Fruit fly (Drosophila melanogaster) whole organism, embryonic: ENCODE data around the gene Ids.

ENCODE experiments used
- Abd-B ChIP-seq: fragments of 200-800 bp; sonication (Bioruptor generic); optimal IDR thresholded peaks from 2 replicates; lab custom pipeline; 2018; ENCODE audit warnings: missing biosample characterization, mild to moderate bottlenecking, missing genetic modification characterization, moderate library complexity
- Awh ChIP-seq: fragments of 200-800 bp; sonication (Bioruptor generic); IDR thresholded peaks from 2 replicates; pipeline ENCODE4, ENCODE4 v1.3.6; 2022; ENCODE audit warnings: missing biosample characterization, missing genetic modification characterization
- Blimp-1 ChIP-seq: fragments of 200-800 bp; sonication (Bioruptor generic); optimal IDR thresholded peaks from 3 replicates; lab custom pipeline; 2018; ENCODE audit warnings: missing biosample characterization, missing genetic modification characterization, mild to moderate bottlenecking, moderate library complexity, missing genetic modification reagents
- CG10267 ChIP-seq: fragments of 200-800 bp; sonication (Bioruptor generic); optimal IDR thresholded peaks from 2 replicates; lab custom pipeline; 2018; ENCODE audit warnings: missing biosample characterization, mild to moderate bottlenecking, missing genetic modification characterization, moderate library complexity
- CG10274 ChIP-seq: fragments of 200-800 bp; sonication (Bioruptor generic); optimal IDR thresholded peaks from 3 replicates; lab custom pipeline; 2017; ENCODE audit warnings: missing biosample characterization, mild to moderate bottlenecking, missing genetic modification characterization
- CG11093 ChIP-seq: fragments of 200-800 bp; sonication (Bioruptor generic); IDR thresholded peaks from 3 replicates; pipeline ENCODE4 v1.3.6; 2022; ENCODE audit warnings: missing biosample characterization, missing genetic modification characterization
- CG1233 ChIP-seq: fragments of 200-800 bp; sonication (Bioruptor generic); optimal IDR thresholded peaks from 4 replicates; lab custom pipeline; 2018; ENCODE audit warnings: missing biosample characterization, mild to moderate bottlenecking, missing genetic modification characterization
- CG13624 ChIP-seq: fragments of 200-800 bp; sonication (Bioruptor generic); optimal IDR thresholded peaks from 2 replicates; lab custom pipeline; 2016; ENCODE audit warnings: missing biosample characterization, missing genetic modification characterization
- CG14441 ChIP-seq: fragments of 200-800 bp; sonication (Bioruptor generic); IDR thresholded peaks from 2 replicates; pipeline ENCODE4 v1.3.6; 2022; ENCODE audit warnings: missing biosample characterization, missing genetic modification characterization
- CG14965 ChIP-seq: fragments of 200-800 bp; sonication (Bioruptor generic); optimal IDR thresholded peaks from 2 replicates; lab custom pipeline; 2016; ENCODE audit warnings: missing biosample characterization, missing genetic modification characterization, borderline replicate concordance
- CG1602 ChIP-seq: fragments of 200-800 bp; sonication (Bioruptor generic); optimal IDR thresholded peaks from 3 replicates; lab custom pipeline; 2016; ENCODE audit warnings: missing biosample characterization, missing genetic modification characterization
- CG17385 ChIP-seq: fragments of 200-800 bp; sonication (Bioruptor generic); optimal IDR thresholded peaks from 3 replicates; lab custom pipeline; 2018; ENCODE audit warnings: missing biosample characterization, mild to moderate bottlenecking, missing genetic modification characterization
- CG18619 ChIP-seq: fragments of 200-800 bp; sonication (Bioruptor generic); optimal IDR thresholded peaks from 3 replicates; lab custom pipeline; 2017; ENCODE audit warnings: missing biosample characterization, mild to moderate bottlenecking, missing genetic modification characterization
- CG2129 ChIP-seq: fragments of 200-800 bp; sonication (Bioruptor generic); IDR thresholded peaks from 2 replicates; pipeline ENCODE4 v1.3.6; 2022; ENCODE audit warnings: missing biosample characterization, missing genetic modification characterization; ENCODE audit not compliant: partially characterized antibody
- CG2202 ChIP-seq: fragments of 200-800 bp; sonication (Bioruptor generic); optimal IDR thresholded peaks from 2 replicates; lab custom pipeline; 2018; ENCODE audit warnings: missing biosample characterization, mild to moderate bottlenecking, missing genetic modification characterization
- CG31224 ChIP-seq: fragments of 200-800 bp; sonication (Bioruptor generic); IDR thresholded peaks from 2 replicates; pipeline ENCODE4 v1.3.6; 2022; ENCODE audit warnings: missing biosample characterization, missing genetic modification characterization
- CG33557 ChIP-seq: fragments of 200-800 bp; sonication (Bioruptor generic); optimal IDR thresholded peaks from 2 replicates; lab custom pipeline; 2019; ENCODE audit warnings: missing biosample characterization, mild to moderate bottlenecking, missing genetic modification characterization, moderate library complexity
- CG43689 ChIP-seq: fragments of 200-800 bp; sonication (Bioruptor generic); IDR thresholded peaks from 2 replicates; pipeline ENCODE4 v1.3.6; 2022; ENCODE audit warnings: missing biosample characterization, missing genetic modification characterization
- CG4617 ChIP-seq: fragments of 200-800 bp; sonication (Bioruptor generic); optimal IDR thresholded peaks from 3 replicates; lab custom pipeline; 2016; ENCODE audit warnings: missing biosample characterization, missing genetic modification characterization, borderline replicate concordance
- CG6689 ChIP-seq: fragments of 200-800 bp; sonication (Bioruptor generic); IDR thresholded peaks from 2 replicates; pipeline ENCODE4 v1.3.6; 2022; ENCODE audit warnings: missing biosample characterization, missing genetic modification characterization
- CG7271 ChIP-seq: fragments of 200-800 bp; sonication (Bioruptor generic); optimal IDR thresholded peaks from 2 replicates; lab custom pipeline; 2018; ENCODE audit warnings: missing biosample characterization, mild to moderate bottlenecking, missing genetic modification characterization, moderate library complexity
- CG7357 ChIP-seq: fragments of 200-800 bp; sonication (Bioruptor generic); IDR thresholded peaks from 3 replicates; pipeline ENCODE4 v1.3.6; 2022; ENCODE audit warnings: missing biosample characterization, missing genetic modification characterization
- CG7556 ChIP-seq: fragments of 200-800 bp; sonication (Bioruptor generic); optimal IDR thresholded peaks from 2 replicates; lab custom pipeline; 2017; ENCODE audit warnings: missing biosample characterization, mild to moderate bottlenecking, missing genetic modification characterization
- CG8089 ChIP-seq: fragments of 200-800 bp; sonication (Bioruptor generic); optimal IDR thresholded peaks from 3 replicates; lab custom pipeline; 2016; ENCODE audit warnings: missing biosample characterization, missing genetic modification characterization
- CG8478 ChIP-seq: fragments of >200 bp; optimal IDR thresholded peaks from 2 replicates; lab custom pipeline; 2018
- CTCF ChIP-seq: fragments of 200-800 bp; sonication (Bioruptor generic); optimal IDR thresholded peaks from 2 replicates; lab custom pipeline; 2017; ENCODE audit warnings: missing biosample characterization, mild to moderate bottlenecking, missing genetic modification characterization, moderate library complexity
- Fer2 ChIP-seq: fragments of 200-800 bp; sonication (Bioruptor generic); optimal IDR thresholded peaks from 2 replicates; lab custom pipeline; 2018; ENCODE audit warnings: missing biosample characterization, mild to moderate bottlenecking, missing genetic modification characterization, moderate library complexity
- H15 ChIP-seq: fragments of 200-800 bp; sonication (Bioruptor generic); IDR thresholded peaks from 3 replicates; pipeline ENCODE4 v1.3.6; 2022; ENCODE audit warnings: missing biosample characterization, missing genetic modification characterization
- H2.0 ChIP-seq: fragments of 200-800 bp; sonication (Bioruptor generic); IDR thresholded peaks from 2 replicates; pipeline ENCODE4 v1.3.6; 2022; ENCODE audit warnings: missing biosample characterization, missing genetic modification characterization
- HmgZ ChIP-seq: fragments of 200-800 bp; sonication (Bioruptor generic); optimal IDR thresholded peaks from 2 replicates; lab custom pipeline; 2018; ENCODE audit warnings: missing biosample characterization, mild to moderate bottlenecking, missing genetic modification characterization
- Jarid2 ChIP-seq: fragments of 200-800 bp; sonication (Bioruptor generic); optimal IDR thresholded peaks from 3 replicates; lab custom pipeline; 2017; ENCODE audit warnings: mild to moderate bottlenecking, missing biosample characterization, missing genetic modification reagents, missing genetic modification characterization
- Kr ChIP-seq: fragments of 200-800 bp; sonication (Bioruptor generic); optimal IDR thresholded peaks from 2 replicates; lab custom pipeline; 2017; ENCODE audit warnings: missing biosample characterization, mild to moderate bottlenecking, missing genetic modification characterization
- NC2β ChIP-seq: fragments of 200-800 bp; sonication (Bioruptor generic); optimal IDR thresholded peaks from 2 replicates; lab custom pipeline; 2016; ENCODE audit warnings: missing biosample characterization, missing genetic modification characterization
- Nf-YA ChIP-seq: fragments of 200-800 bp; sonication (Bioruptor generic); IDR thresholded peaks from 2 replicates; pipeline ENCODE4 v1.3.6; 2022; ENCODE audit warnings: missing biosample characterization, missing genetic modification characterization
- PHDP ChIP-seq: fragments of 200-800 bp; sonication (Bioruptor generic); optimal IDR thresholded peaks from 3 replicates; lab custom pipeline; 2018; ENCODE audit warnings: missing biosample characterization, mild to moderate bottlenecking, missing genetic modification characterization, moderate library complexity
- Six4 ChIP-seq: fragments of 200-800 bp; sonication (Bioruptor generic); optimal IDR thresholded peaks from 2 replicates; lab custom pipeline; 2016; ENCODE audit warnings: missing biosample characterization, missing genetic modification characterization
- Ssrp ChIP-seq: fragments of 200-800 bp; sonication (Bioruptor generic); optimal IDR thresholded peaks from 2 replicates; lab custom pipeline; 2018; ENCODE audit warnings: missing biosample characterization, mild to moderate bottlenecking, missing genetic modification characterization, moderate library complexity
- ap ChIP-seq: fragments of 200-800 bp; sonication (Bioruptor generic); IDR thresholded peaks from 2 replicates; pipeline ENCODE4 v1.3.6; 2022; ENCODE audit warnings: missing biosample characterization, missing genetic modification characterization
- ato ChIP-seq: fragments of 200-800 bp; sonication (Bioruptor generic); IDR thresholded peaks from 2 replicates; pipeline ENCODE4 v1.3.6; 2022; ENCODE audit warnings: missing biosample characterization, missing genetic modification characterization; ENCODE audit not compliant: partially characterized antibody
- bsh ChIP-seq, 2 experiments: fragments of 200-800 bp; sonication (Bioruptor generic); optimal IDR thresholded peaks; 2 replicates each; lab custom pipeline; 2017 to 2018; ENCODE audit warnings: mild to moderate bottlenecking in 2 of 2, missing biosample characterization in 2 of 2, missing genetic modification characterization in 2 of 2, moderate library complexity in 1 of 2
- crc ChIP-seq: fragments of 200-800 bp; sonication (Bioruptor generic); optimal IDR thresholded peaks from 2 replicates; lab custom pipeline; 2016; ENCODE audit warnings: missing biosample characterization, missing genetic modification characterization
- disco-r ChIP-seq: fragments of 200-800 bp; sonication (Bioruptor generic); optimal IDR thresholded peaks from 2 replicates; lab custom pipeline; 2016; ENCODE audit warnings: missing biosample characterization, missing genetic modification characterization
- dpn ChIP-seq, 2 experiments: fragments of 200-800 bp; sonication (Bioruptor generic); optimal IDR thresholded peaks; 3 replicates each; lab custom pipeline; 2016; ENCODE audit warnings: missing biosample characterization in 2 of 2, missing genetic modification characterization in 2 of 2
- odd ChIP-seq: fragments of 200-800 bp; sonication (Bioruptor generic); optimal IDR thresholded peaks from 2 replicates; lab custom pipeline; 2017; ENCODE audit warnings: missing biosample characterization, mild to moderate bottlenecking, missing genetic modification characterization
- peb ChIP-seq: fragments of 200-800 bp; sonication (Bioruptor generic); IDR thresholded peaks from 2 replicates; pipeline ENCODE4 v1.3.6; 2022; ENCODE audit warnings: missing biosample characterization, missing genetic modification characterization
- run ChIP-seq: fragments of 200-800 bp; sonication (Bioruptor generic); optimal IDR thresholded peaks from 3 replicates; lab custom pipeline; 2018; ENCODE audit warnings: missing biosample characterization, mild to moderate bottlenecking, missing genetic modification characterization
- schlank ChIP-seq: fragments of 200-800 bp; sonication (Bioruptor generic); optimal IDR thresholded peaks from 2 replicates; lab custom pipeline; 2018; ENCODE audit warnings: missing biosample characterization, mild to moderate bottlenecking, missing genetic modification characterization
- sim ChIP-seq: fragments of 200-800 bp; sonication (Bioruptor generic); IDR thresholded peaks from 2 replicates; pipeline ENCODE4 v1.3.6; 2022; ENCODE audit warnings: missing biosample characterization, missing genetic modification characterization
- slbo ChIP-seq: fragments of 200-800 bp; sonication (Bioruptor generic); IDR thresholded peaks from 2 replicates; pipeline ENCODE4 v1.3.6; 2022; ENCODE audit warnings: missing biosample characterization, missing genetic modification characterization
- slou ChIP-seq: fragments of 200-800 bp; sonication (Bioruptor generic); optimal IDR thresholded peaks from 3 replicates; lab custom pipeline; 2016; ENCODE audit warnings: missing biosample characterization, missing genetic modification characterization
- sna ChIP-seq: fragments of 200-800 bp; sonication (Bioruptor generic); IDR thresholded peaks from 2 replicates; pipeline ENCODE4 v1.3.6; 2022; ENCODE audit warnings: missing biosample characterization, missing genetic modification characterization; ENCODE audit not compliant: partially characterized antibody
- tll ChIP-seq, 2 experiments: fragments of 200-800 bp in 1 of 2; fragments of >200 bp in 1 of 2; sonication (Bioruptor generic) in 1 of 2; optimal IDR thresholded peaks; 2 replicates each; lab custom pipeline; 2017 to 2019; ENCODE audit warnings: missing biosample characterization in 2 of 2, missing genetic modification characterization in 2 of 2, mild to moderate bottlenecking in 1 of 2, moderate library complexity in 1 of 2

Ids gene

dm6 chr3L:3389666-3390059 lies 11.6 kb downstream of the Ids start (continued):
- TF ChIP-seq Abd-B (no peak), CG11093 (peak; percentile 50; the same call in 1 of the 3 replicates), sim (GFP tag; lab: Robert Waterston, UW) (no peak), CTCF (no peak), CG6689 (0 out of 2 replicates have a peak, but pooled peaks have one; percentile 48), CG4617 (GFP tag; lab: Kevin White, UChicago) (no peak), disco-r (GFP tag; lab: Kevin White, UChicago) (no peak), Blimp-1 (GFP tag; lab: Kevin White, UChicago) (peak; percentile 70), Nf-YA (GFP tag; lab: Robert Waterston, UW) (no peak), CG43689 (GFP tag; lab: Robert Waterston, UW) (no peak), peb (peak; percentile 10; the same call in 1 of the 2 replicates), CG7271 (tag; lab: Kevin White, UChicago) (no peak), slbo (GFP tag; lab: Robert Waterston, UW) (no peak), CG14965 (GFP tag; lab: Kevin White, UChicago) (no peak), CG31224 (GFP tag; lab: Robert Waterston, UW) (no peak), CG14441 (GFP tag; lab: Robert Waterston, UW) (no peak), sna (GFP tag; lab: Robert Waterston, UW) (no peak), CG8089 (no peak), run (tag; lab: Kevin White, UChicago) (no peak), Jarid2 (GFP tag; lab: Kevin White, UChicago) (no peak), ato (no peak), CG1602 (GFP tag; lab: Kevin White, UChicago) (peak; percentile 28), CG2202 (tag; lab: Kevin White, UChicago) (no peak), CG7357 (GFP tag; lab: Robert Waterston, UW) (peak; percentile 31; the same call in 1 of the 3 replicates), odd (no peak), CG17385 (GFP tag; lab: Kevin White, UChicago) (peak; percentile 13), CG13624 (GFP tag; lab: Kevin White, UChicago) (no peak), CG10274 (GFP tag; lab: Kevin White, UChicago) (peak; percentile 24), PHDP (tag; lab: Kevin White, UChicago) (no peak), Fer2 (tag; lab: Kevin White, UChicago) (no peak), CG8478 (lab: Kevin White, UChicago) (no peak), bsh (GFP tag; optimal IDR thresholded peaks at IDR 0.05; lab: Kevin White, UChicago) (no peak), Ssrp (tag; lab: Kevin White, UChicago) (peak; percentile 29), CG33557 (GFP tag; lab: Kevin White, UChicago) (no peak), CG7556 (GFP tag; lab: Kevin White, UChicago) (peak; percentile 68), CG1233 (GFP tag; lab: Kevin White, UChicago) (no peak), H2.0 (0 out of 2 replicates have a peak, but pooled peaks have one; percentile 23), crc (GFP tag; lab: Kevin White, UChicago) (no peak), CG18619 (GFP tag; lab: Kevin White, UChicago) (no peak), dpn (GFP tag; optimal IDR thresholded peaks at IDR 0.05; lab: Kevin White, UChicago) (no peak), slou (GFP tag; lab: Kevin White, UChicago) (no peak), CG2129 (no peak), H15 (0 out of 3 replicates have a peak, but pooled peaks have one; percentile 20), CG10267 (tag; lab: Kevin White, UChicago) (peak; percentile 45), tll (GFP tag; optimal IDR thresholded peaks at IDR 0.05; lab: Kevin White, UChicago) (no peak), Six4 (no peak), HmgZ (tag; lab: Kevin White, UChicago) (no peak), Kr (no peak), ap (GFP tag; lab: Robert Waterston, UW) (no peak), schlank (tag; lab: Kevin White, UChicago) (no peak), NC2β (GFP tag; lab: Kevin White, UChicago) (no peak), Awh (GFP tag; lab: Robert Waterston, UW) (peak; percentile 73)
